Fruit fly (Drosophila melanogaster): ENCODE measurements around the gene CG4582.

DNA sequence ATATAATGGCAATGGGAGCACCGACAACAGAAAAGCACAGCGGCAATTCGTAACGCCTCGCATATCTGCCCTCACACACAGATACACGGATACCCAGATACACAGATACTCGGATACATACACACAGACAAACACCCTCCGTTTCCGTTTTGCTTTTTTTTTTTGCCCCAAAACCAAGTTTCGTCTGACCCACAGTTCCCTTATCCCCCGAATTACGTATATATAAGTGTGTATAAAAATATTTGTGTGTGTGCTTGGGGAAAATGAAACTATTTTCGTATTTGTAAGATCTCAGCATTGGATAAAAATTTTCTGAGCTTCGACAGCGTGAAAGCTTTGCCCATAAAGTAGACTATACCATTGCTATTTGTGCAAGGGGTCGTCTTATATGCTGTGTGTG lies 23.6 kb downstream of the CG4582 start:
- no peak for TF ChIP-seq psq (GFP tag; optimal IDR thresholded peaks at IDR 0.05)
- TF ChIP-seq lola (GFP tag; optimal IDR thresholded peaks at IDR 0.05) = no peak
- TF ChIP-seq dl (GFP tag; optimal IDR thresholded peaks at IDR 0.05; ENCODE audit: insufficient read depth in 1 of 2, partially characterized antibody in 2 of 2) = no peak
- no peak for TF ChIP-seq Dfd (GFP tag; optimal IDR thresholded peaks at IDR 0.05)
- TF ChIP-seq Myc (optimal IDR thresholded peaks at IDR 0.05) = no peak
- no peak for TF ChIP-seq Hr83 (GFP tag; optimal IDR thresholded peaks at IDR 0.05; ENCODE audit: poor library complexity, severe bottlenecking)
- no peak for TF ChIP-seq fru (GFP tag; optimal IDR thresholded peaks at IDR 0.05)
- TF ChIP-seq pan (optimal IDR thresholded peaks at IDR 0.05) = no peak
- no peak for TF ChIP-seq sv (GFP tag; optimal IDR thresholded peaks at IDR 0.05)
- TF ChIP-seq ey (GFP tag; optimal IDR thresholded peaks at IDR 0.05) = no peak
- TF ChIP-seq Jra (GFP tag; optimal IDR thresholded peaks at IDR 0.05) = no peak
- no peak for TF ChIP-seq sage (GFP tag; optimal IDR thresholded peaks at IDR 0.05)
- TF ChIP-seq foxo (GFP tag; optimal IDR thresholded peaks at IDR 0.05) = no peak

All from whole organism, wandering third instar larva.